Worm (Caenorhabditis elegans): ENCODE results near the gene F41G3.18.

Gene F41G3.18

ce11 chrII:6812514-6812913, 44.4 kb downstream of the F41G3.18 start:
- TF ChIP-seq snpc-1.3 (tag; optimal IDR thresholded peaks at IDR 0.05; ENCODE audit: insufficient read depth), result no peak
- TF ChIP-seq hlh-12 (tag; optimal IDR thresholded peaks at IDR 0.05), result no peak
- no peak for TF ChIP-seq nhr-80 (tag; optimal IDR thresholded peaks at IDR 0.05)
- no peak for TF ChIP-seq akir-1 (GFP tag; optimal IDR thresholded peaks at IDR 0.05)

ce11 chrII:6816324-6816723, 48.2 kb downstream of the F41G3.18 start:
- TF ChIP-seq rpc-1 (optimal IDR thresholded peaks at IDR 0.05), result no peak
- TF ChIP-seq rpc-1 (tag; optimal IDR thresholded peaks at IDR 0.05), result no peak
- no peak for TF ChIP-seq C06A6.2 (GFP tag; conservative IDR thresholded peaks at IDR 0.05)
- TF ChIP-seq rec-8 (tag; optimal IDR thresholded peaks at IDR 0.05), result no peak
- TF ChIP-seq hsf-1 (GFP tag; IDR thresholded peaks at IDR 0.05), result no peak
- no peak for TF ChIP-seq cebp-2 (GFP tag; IDR thresholded peaks at IDR 0.05)
- TF ChIP-seq cebp-1 (GFP tag; IDR thresholded peaks at IDR 0.05), result no peak
- TF ChIP-seq cebp-1 (tag; optimal IDR thresholded peaks at IDR 0.05), result no peak
- no peak for TF ChIP-seq rcor-1 (GFP tag; IDR thresholded peaks at IDR 0.05)

Measured in whole organism, young adult.